Worm (Caenorhabditis elegans) whole organism, mixed stage, embryonic: ENCODE data around the gene R74.2.
A peak's percentile ranks its signal among the peaks of the same experiment; 100 is the strongest.

ENCODE experiments used
- ceh-43 ChIP-seq: fragments of 200-800 bp; sonication (Bioruptor generic); optimal IDR thresholded peaks from 2 replicates; lab custom pipeline; 2018; ENCODE audit warnings: mild to moderate bottlenecking, missing genetic modification characterization, moderate library complexity, missing compliant biosample characterization
- mab-5 ChIP-seq: fragments of 150-350 bp; optimal IDR thresholded peaks from 2 replicates; lab custom pipeline; 2014; ENCODE audit warnings: missing biosample characterization, missing genetic modification characterization
- mep-1 ChIP-seq: fragments of 150-350 bp; optimal IDR thresholded peaks from 2 replicates; lab custom pipeline; 2017; ENCODE audit warnings: missing biosample characterization, missing genetic modification reagents, missing genetic modification characterization, inconsistent platforms
- sem-2 ChIP-seq: fragments of 200-800 bp; sonication (Bioruptor generic); optimal IDR thresholded peaks from 2 replicates; lab custom pipeline; 2018; ENCODE audit warnings: mild to moderate bottlenecking, missing genetic modification characterization, missing compliant biosample characterization
- snpc-4 ChIP-seq: fragments of 150-350 bp; optimal IDR thresholded peaks from 2 replicates; lab custom pipeline; 2014; ENCODE audit warnings: missing biosample characterization, missing genetic modification characterization
- unc-62 ChIP-seq: fragments of 150-350 bp; optimal IDR thresholded peaks from 2 replicates; lab custom pipeline; 2014; ENCODE audit warnings: missing biosample characterization, missing genetic modification reagents, missing genetic modification characterization
- ztf-11 ChIP-seq: fragments of 150-350 bp; optimal IDR thresholded peaks from 2 replicates; lab custom pipeline; 2014; ENCODE audit warnings: missing biosample characterization, missing genetic modification characterization

DNA sequence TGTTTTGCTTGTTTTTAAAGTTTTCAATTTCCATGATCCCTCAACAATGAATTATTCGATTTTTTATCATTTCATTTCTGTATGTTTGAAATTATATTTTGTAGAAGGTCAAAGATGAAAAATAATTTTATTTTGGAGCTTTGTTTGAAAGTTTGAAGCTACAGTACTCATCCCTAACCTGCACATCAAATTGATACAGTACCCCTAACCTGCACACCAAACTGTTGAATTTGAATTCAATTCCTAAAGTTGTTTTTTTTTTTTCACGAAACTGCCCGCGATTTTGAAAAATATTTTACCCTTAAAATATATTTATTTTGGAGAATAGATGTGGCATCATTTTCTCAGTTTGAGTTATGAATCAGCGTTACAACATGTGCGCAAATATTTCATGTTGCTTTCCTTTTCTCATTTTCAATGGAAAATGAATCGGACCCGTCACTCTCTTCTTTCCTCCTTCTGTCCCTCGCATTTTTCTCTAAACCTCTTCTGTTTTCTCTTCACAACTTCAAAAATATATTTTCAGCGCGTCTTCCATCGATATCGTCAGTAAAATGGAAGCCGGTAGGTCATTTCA, 17.9 kb downstream of the R74.2 start, which contains the start of gene R74.8:
- TF ChIP-seq snpc-4 (tag; lab: Kevin White, UChicago) (no peak), ztf-11 (tag; lab: Kevin White, UChicago) (no peak), unc-62 (GFP tag; lab: Kevin White, UChicago) (peak; percentile 13), mep-1 (tag; lab: Kevin White, UChicago) (no peak), ceh-43 (GFP tag; lab: Kevin White, UChicago) (no peak), sem-2 (GFP tag; lab: Kevin White, UChicago) (no peak), mab-5 (tag; lab: Kevin White, UChicago) (no peak)
